Worm (Caenorhabditis elegans): ENCODE measurements around the gene pals-28.
"Not testable (repeated sequence)": the region's sequence is repeated elsewhere in the genome, so short reads cannot be mapped to it uniquely, and the experiment has no call there.

The pals-28 gene

DNA sequence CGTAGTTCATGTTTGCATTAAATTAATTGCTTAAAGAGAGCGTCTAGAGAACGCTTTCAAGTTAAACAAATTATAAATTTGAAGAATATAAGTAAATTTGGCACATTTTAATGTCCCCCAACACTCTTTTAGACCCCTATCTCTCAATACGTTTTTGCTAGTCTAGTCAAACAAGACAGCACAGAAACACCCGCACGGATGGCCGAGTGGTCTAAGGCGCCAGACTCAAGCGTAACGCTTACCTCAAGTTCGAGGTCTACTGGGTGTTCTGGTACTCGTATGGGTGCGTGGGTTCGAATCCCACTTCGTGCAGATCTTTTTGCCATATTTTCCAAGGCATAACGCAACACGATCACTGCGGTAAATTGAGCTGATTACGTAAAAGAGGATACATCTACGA lies 22.3 kb upstream of the pals-28 start (continued):
- TF ChIP-seq madf-8 (GFP tag; conservative IDR thresholded peaks at IDR 0.05), result 0 out of 2 replicates have a peak, but pooled peaks have one; percentile 19
- peak; percentile 30; the same call in 1 of the 2 replicates for TF ChIP-seq hmg-1.2 (GFP tag; IDR thresholded peaks at IDR 0.05)
- TF ChIP-seq madf-6 (GFP tag; IDR thresholded peaks at IDR 0.05), result 0 out of 2 replicates have a peak, but pooled peaks have one; percentile 18

DNA sequence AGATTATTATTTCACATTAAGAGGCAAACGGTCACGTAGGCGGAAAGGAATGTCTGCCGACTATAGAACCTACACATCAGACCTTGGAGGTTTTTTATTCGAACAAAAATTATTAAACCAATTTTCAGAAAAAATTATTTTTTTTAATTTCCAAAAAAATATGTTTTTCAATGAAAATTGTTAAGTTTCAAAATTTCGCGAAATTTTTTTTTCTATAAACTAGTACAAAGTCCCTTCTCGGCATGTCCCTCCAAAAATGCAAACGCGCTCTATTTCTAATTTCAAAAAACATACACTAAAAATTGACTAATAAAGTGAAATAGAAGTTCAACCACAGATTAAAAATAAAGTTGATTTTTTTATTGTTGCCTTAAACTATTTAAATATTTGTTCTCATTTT lies 19.6 kb upstream of the pals-28 start, which contains the start of gene ckb-1:
Gene ckb-1, plus strand, starts transcription at position 301 of the 400 bp plus-strand sequence.
- TF ChIP-seq lin-26 (GFP tag; IDR thresholded peaks at IDR 0.05) (no peak), C17E4.6 (GFP tag; IDR thresholded peaks at IDR 0.05) (no peak), aptf-3 (GFP tag; IDR thresholded peaks at IDR 0.05) (no peak), F52B5.7 (tag; optimal IDR thresholded peaks at IDR 0.05) (no peak), F49E8.2 (tag; optimal IDR thresholded peaks at IDR 0.05; ENCODE audit: insufficient read depth) (no peak), sptf-2 (GFP tag; optimal IDR thresholded peaks at IDR 0.05) (no peak), lag-1 (GFP tag; IDR thresholded peaks at IDR 0.05) (no peak), B0035.1 (tag; optimal IDR thresholded peaks at IDR 0.05) (no peak)

DNA sequence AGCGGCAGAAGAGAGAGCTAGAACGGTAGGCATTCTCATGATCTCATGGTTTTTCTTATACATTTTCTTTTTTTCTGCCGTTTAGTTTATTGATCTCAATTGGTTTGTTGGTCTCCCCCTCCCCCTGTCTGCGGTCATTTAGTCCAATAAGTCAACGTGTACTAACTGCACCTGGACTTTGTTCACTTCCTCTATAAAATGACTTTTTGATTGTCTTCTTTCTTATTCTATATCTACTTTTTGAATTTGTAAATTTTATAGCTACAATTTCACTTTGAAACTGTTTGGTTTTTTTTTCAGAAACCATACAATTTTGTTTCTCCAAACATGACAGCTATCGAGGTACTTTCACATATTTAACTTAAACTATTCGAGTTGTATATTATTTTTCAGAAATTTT lies 16.9 kb upstream of the pals-28 start, which contains the start of gene ckb-2:
Gene ckb-2, plus strand, starts transcription at position 301 of the 400 bp plus-strand sequence.
- no peak for TF ChIP-seq nfyb-1 (GFP tag; IDR thresholded peaks at IDR 0.05)
- no peak for TF ChIP-seq zim-3 (tag; optimal IDR thresholded peaks at IDR 0.05)
- no peak for TF ChIP-seq ztf-6 (GFP tag; IDR thresholded peaks at IDR 0.05)
- no peak for TF ChIP-seq B0035.1 (tag; optimal IDR thresholded peaks at IDR 0.05)
- TF ChIP-seq dpff-1 (tag; optimal IDR thresholded peaks at IDR 0.05), result no peak
- no peak for TF ChIP-seq akir-1 (GFP tag; optimal IDR thresholded peaks at IDR 0.05)
- no peak for TF ChIP-seq xnd-1 (tag; optimal IDR thresholded peaks at IDR 0.05)

DNA sequence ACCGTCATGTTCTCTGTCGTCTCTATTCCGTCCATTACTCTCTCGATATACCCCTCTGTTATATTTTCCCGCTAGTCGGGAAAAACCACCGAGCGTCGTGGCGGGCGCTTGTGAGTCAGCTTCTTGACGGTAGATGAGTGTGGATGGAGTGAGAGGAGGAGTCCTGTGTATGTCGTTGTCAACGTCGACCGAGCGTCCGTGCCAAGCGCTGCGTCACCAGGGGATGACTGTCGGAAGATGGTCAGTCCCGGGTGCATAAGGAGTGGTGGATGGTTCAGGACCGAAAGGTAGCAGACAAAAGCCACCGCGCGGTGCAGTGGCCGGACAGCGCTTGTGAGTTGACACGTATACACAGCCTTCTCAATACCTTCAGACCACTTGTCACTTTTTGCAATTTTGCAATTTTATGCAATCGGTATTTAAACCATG lies 15.2 kb upstream of the pals-28 start:
- TF ChIP-seq egrh-3 (GFP tag; IDR thresholded peaks at IDR 0.05), result peak; percentile 78
- 0 out of 2 replicates have a peak, but pooled peaks have one; percentile 40 for TF ChIP-seq ztf-28 (GFP tag; IDR thresholded peaks at IDR 0.05)
- peak; percentile 60 for TF ChIP-seq nhr-80 (tag; optimal IDR thresholded peaks at IDR 0.05)
- TF ChIP-seq ceh-91 (GFP tag; IDR thresholded peaks at IDR 0.05), result 0 out of 2 replicates have a peak, but pooled peaks have one; percentile 39
- TF ChIP-seq let-607 (tag; optimal IDR thresholded peaks at IDR 0.05), result peak in 1 of 2 experiments; percentile 45
- peak; percentile 86 for TF ChIP-seq lin-26 (GFP tag; IDR thresholded peaks at IDR 0.05)
- peak; percentile 80 for TF ChIP-seq K12H6.12 (tag; optimal IDR thresholded peaks at IDR 0.05)
- TF ChIP-seq lsl-1 (GFP tag; optimal IDR thresholded peaks at IDR 0.05), result peak; percentile 30
- TF ChIP-seq tbp1 (GFP tag; optimal IDR thresholded peaks at IDR 0.05), result peak; percentile 79
- peak; percentile 77 for TF ChIP-seq ZK185.1 (tag; optimal IDR thresholded peaks at IDR 0.05; ENCODE audit: poor library complexity, severe bottlenecking)
- peak; percentile 64; the same call in 1 of the 2 replicates for TF ChIP-seq ekl-4 (GFP tag; IDR thresholded peaks at IDR 0.05)
- peak; percentile 4; the same call in 1 of the 2 replicates for TF ChIP-seq let-526 (GFP tag; IDR thresholded peaks at IDR 0.05)
- peak; percentile 62; the same call in 1 of the 2 replicates for TF ChIP-seq Y56A3A.18 (GFP tag; IDR thresholded peaks at IDR 0.05)
- TF ChIP-seq snpc-4 (GFP tag; optimal IDR thresholded peaks at IDR 0.05), result not testable (repeated sequence)
- peak in 2 of 4 experiments; percentile 44 to 65 for TF ChIP-seq snpc-4 (tag; optimal IDR thresholded peaks at IDR 0.05)
- peak; percentile 73 for TF ChIP-seq lin-40 (tag; optimal IDR thresholded peaks at IDR 0.05)
- peak; percentile 33 for TF ChIP-seq mel-28 (tag; optimal IDR thresholded peaks at IDR 0.05; ENCODE audit: borderline replicate concordance)
- peak; percentile 69 for TF ChIP-seq rpc-1 (optimal IDR thresholded peaks at IDR 0.05)
- TF ChIP-seq rpc-1 (tag; optimal IDR thresholded peaks at IDR 0.05), result peak; percentile 66
- TF ChIP-seq cebp-2 (GFP tag; IDR thresholded peaks at IDR 0.05), result 0 out of 2 replicates have a peak, but pooled peaks have one; percentile 7
- TF ChIP-seq madf-3 (GFP tag; IDR thresholded peaks at IDR 0.05), result 0 out of 2 replicates have a peak, but pooled peaks have one; percentile 42
- peak; percentile 74 for TF ChIP-seq repo-1 (tag; optimal IDR thresholded peaks at IDR 0.05)
- peak; percentile 67; the same call in 1 of the 2 replicates for TF ChIP-seq C17E4.6 (GFP tag; IDR thresholded peaks at IDR 0.05)
- TF ChIP-seq chd-7 (tag; optimal IDR thresholded peaks at IDR 0.05), result peak; percentile 35
- peak; percentile 24 for TF ChIP-seq atf-7 (tag; optimal IDR thresholded peaks at IDR 0.05)
- peak; percentile 85 for TF ChIP-seq D2030.7 (GFP tag; IDR thresholded peaks at IDR 0.05)
- TF ChIP-seq madf-6 (GFP tag; IDR thresholded peaks at IDR 0.05), result peak; percentile 72; the same call in 1 of the 2 replicates
- peak; percentile 40 for TF ChIP-seq nhr-90 (tag; optimal IDR thresholded peaks at IDR 0.05)
